Worm (Caenorhabditis elegans) whole organism, L2 larva: Measurements from ENCODE around the gene T04G9.7.

Experiments
- C34F6.9 ChIP-seq: fragments of 150-350 bp; optimal IDR thresholded peaks from 2 replicates; lab custom pipeline; 2014; ENCODE audit warnings: missing biosample characterization, missing genetic modification characterization
- F13H6.1 ChIP-seq: sonication (generic microtip); optimal IDR thresholded peaks from 2 replicates; lab custom pipeline; 2016; ENCODE audit warnings: missing genetic modification characterization, missing compliant biosample characterization
- R02D3.7 ChIP-seq: fragments of 150-350 bp; optimal IDR thresholded peaks from 2 replicates; lab custom pipeline; 2014; ENCODE audit warnings: missing biosample characterization, missing genetic modification characterization
- Y55F3AM.14 ChIP-seq: fragments of 200-800 bp; sonication (Bioruptor generic); optimal IDR thresholded peaks from 2 replicates; lab custom pipeline; 2018; ENCODE audit warnings: mild to moderate bottlenecking, missing genetic modification characterization, missing compliant biosample characterization
- alr-1 ChIP-seq: fragments of 150-350 bp; optimal IDR thresholded peaks from 2 replicates; lab custom pipeline; 2014; ENCODE audit warnings: missing biosample characterization, missing genetic modification characterization
- ama-1 ChIP-seq: fragments of 150-350 bp; optimal IDR thresholded peaks from 2 replicates; lab custom pipeline; 2018; ENCODE audit warnings: inconsistent platforms
- ceh-82 ChIP-seq: fragments of 150-350 bp; optimal IDR thresholded peaks from 2 replicates; lab custom pipeline; 2014; ENCODE audit warnings: missing biosample characterization, missing genetic modification characterization
- crh-2 ChIP-seq: sonication (generic microtip); optimal IDR thresholded peaks from 2 replicates; lab custom pipeline; 2017; ENCODE audit warnings: missing biosample characterization, missing genetic modification characterization
- egl-27 ChIP-seq: sonication (generic microtip); optimal IDR thresholded peaks from 3 replicates; lab custom pipeline; 2017; ENCODE audit warnings: missing biosample characterization, missing genetic modification reagents, missing genetic modification characterization
- elt-1 ChIP-seq: fragments of 150-350 bp; optimal IDR thresholded peaks from 2 replicates; lab custom pipeline; 2014; ENCODE audit warnings: missing biosample characterization, missing genetic modification characterization
- elt-3 ChIP-seq: sonication (generic microtip); optimal IDR thresholded peaks from 2 replicates; lab custom pipeline; 2017; ENCODE audit warnings: missing biosample characterization, missing genetic modification characterization
- fos-1 ChIP-seq: fragments of 150-350 bp; optimal IDR thresholded peaks from 2 replicates; lab custom pipeline; 2014; ENCODE audit warnings: missing biosample characterization, missing genetic modification characterization
- gmeb-1 ChIP-seq: fragments of 150-350 bp; optimal IDR thresholded peaks from 2 replicates; lab custom pipeline; 2014; ENCODE audit warnings: missing biosample characterization, missing genetic modification characterization
- lin-11 ChIP-seq: fragments of 150-350 bp; sonication (generic microtip); optimal IDR thresholded peaks from 2 replicates; lab custom pipeline; 2014; ENCODE audit warnings: missing biosample characterization, missing genetic modification characterization, inconsistent platforms, mixed read lengths
- lin-39 ChIP-seq: fragments of 150-350 bp; optimal IDR thresholded peaks from 2 replicates; lab custom pipeline; 2014; ENCODE audit warnings: missing biosample characterization, missing genetic modification reagents, missing genetic modification characterization
- lsy-2 ChIP-seq, 2 experiments: fragments of 150-350 bp in 1 of 2; sonication (generic microtip) in 1 of 2; optimal IDR thresholded peaks; 2 replicates each; lab custom pipeline; 2014 to 2017; ENCODE audit warnings: missing biosample characterization in 2 of 2, missing genetic modification characterization in 2 of 2
- mab-5 ChIP-seq: fragments of 150-350 bp; optimal IDR thresholded peaks from 2 replicates; lab custom pipeline; 2014; ENCODE audit warnings: missing biosample characterization, missing genetic modification characterization
- mbf-1 ChIP-seq: sonication (generic microtip); optimal IDR thresholded peaks from 2 replicates; lab custom pipeline; 2017; ENCODE audit warnings: missing biosample characterization, missing genetic modification characterization
- mdl-1 ChIP-seq, 2 experiments: fragments of 150-350 bp in 1 of 2; sonication (generic microtip) in 1 of 2; optimal IDR thresholded peaks; 2 replicates each; lab custom pipeline; 2017; ENCODE audit warnings: missing biosample characterization in 2 of 2, missing genetic modification characterization in 2 of 2
- nhr-10 ChIP-seq: sonication (generic microtip); optimal IDR thresholded peaks from 2 replicates; lab custom pipeline; 2017; ENCODE audit warnings: missing biosample characterization, missing genetic modification characterization
- nhr-11 ChIP-seq: fragments of 150-350 bp; optimal IDR thresholded peaks from 2 replicates; lab custom pipeline; 2014; ENCODE audit warnings: missing biosample characterization, missing genetic modification characterization
- nhr-12 ChIP-seq: fragments of 150-350 bp; optimal IDR thresholded peaks from 2 replicates; lab custom pipeline; 2014; ENCODE audit warnings: missing biosample characterization, missing genetic modification characterization
- nhr-129 ChIP-seq: fragments of 150-350 bp; optimal IDR thresholded peaks from 2 replicates; lab custom pipeline; 2014; ENCODE audit warnings: missing biosample characterization, missing genetic modification characterization
- nhr-21 ChIP-seq: fragments of 150-350 bp; optimal IDR thresholded peaks from 2 replicates; lab custom pipeline; 2014; ENCODE audit warnings: missing biosample characterization, missing genetic modification characterization
- nhr-237 ChIP-seq: fragments of 150-350 bp; optimal IDR thresholded peaks from 2 replicates; lab custom pipeline; 2014; ENCODE audit warnings: missing biosample characterization, missing genetic modification characterization
- nhr-77 ChIP-seq: fragments of 150-350 bp; optimal IDR thresholded peaks from 2 replicates; lab custom pipeline; 2014; ENCODE audit warnings: missing biosample characterization, missing genetic modification characterization
- peb-1 ChIP-seq: fragments of 150-350 bp; optimal IDR thresholded peaks from 2 replicates; lab custom pipeline; 2014; ENCODE audit warnings: missing biosample characterization, missing genetic modification characterization
- sma-3 ChIP-seq: sonication (generic microtip); optimal IDR thresholded peaks from 2 replicates; lab custom pipeline; 2016; ENCODE audit warnings: missing genetic modification reagents, missing genetic modification characterization, missing compliant biosample characterization
- sma-9 ChIP-seq, 2 experiments: fragments of 150-350 bp in 1 of 2; sonication (generic microtip) in 1 of 2; optimal IDR thresholded peaks; 2 replicates each; lab custom pipeline; 2014 to 2016; ENCODE audit warnings: missing genetic modification characterization in 2 of 2, mild to moderate bottlenecking in 1 of 2, missing biosample characterization in 1 of 2, missing compliant biosample characterization in 1 of 2, missing genetic modification reagents in 1 of 2, moderate library complexity in 1 of 2
- snpc-4 ChIP-seq: fragments of 150-350 bp; optimal IDR thresholded peaks from 2 replicates; lab custom pipeline; 2014; ENCODE audit warnings: missing biosample characterization, missing genetic modification characterization
- unc-55 ChIP-seq: fragments of 150-350 bp; sonication (generic microtip); optimal IDR thresholded peaks from 3 replicates; lab custom pipeline; 2014; ENCODE audit warnings: missing biosample characterization, missing genetic modification reagents, missing genetic modification characterization
- zag-1 ChIP-seq: fragments of 150-350 bp; optimal IDR thresholded peaks from 2 replicates; lab custom pipeline; 2014; ENCODE audit warnings: missing biosample characterization, missing genetic modification characterization
- ztf-11 ChIP-seq: sonication (generic microtip); optimal IDR thresholded peaks from 2 replicates; lab custom pipeline; 2017; ENCODE audit warnings: missing biosample characterization, missing genetic modification characterization

The T04G9.7 gene

ce11 chrX:727737-728136 is 42.9 kb upstream of the T04G9.7 start (continued):
- TF ChIP-seq fos-1 (tag; lab: Kevin White, UChicago) (peak; percentile 99), ama-1 (lab: Kevin White, UChicago) (no peak), lin-11 (tag; lab: Kevin White, UChicago) (peak; percentile 22), egl-27 (tag; lab: Kevin White, UChicago) (peak; percentile 27), nhr-237 (no peak), alr-1 (tag; lab: Kevin White, UChicago) (no peak), nhr-21 (tag; lab: Kevin White, UChicago) (peak; percentile 47), mbf-1 (tag; lab: Kevin White, UChicago) (no peak), elt-1 (no peak), lin-39 (tag; lab: Kevin White, UChicago) (no peak), nhr-11 (tag; lab: Kevin White, UChicago) (no peak)
- TF ChIP-seq, all 48 proteins: peak for 21

ce11 chrX:729062-729461 is 41.6 kb upstream of the T04G9.7 start:
- no peak for TF ChIP-seq gmeb-1 (tag; lab: Kevin White, UChicago)
- peak; percentile 47 for TF ChIP-seq fos-1 (tag; lab: Kevin White, UChicago)
- peak; percentile 1 for TF ChIP-seq sma-3 (GFP tag; lab: Kevin White, UChicago)

ce11 chrX:735572-735971 is 35.1 kb upstream of the T04G9.7 start, which contains the start of gene npr-19:
npr-19 (minus strand) TSS chrX:735672.
- TF ChIP-seq sma-3 (GFP tag; lab: Kevin White, UChicago) (no peak), Y55F3AM.14 (GFP tag; lab: Kevin White, UChicago) (no peak), zag-1 (no peak)

- no peak for TF ChIP-seq ztf-11
- no peak for TF ChIP-seq peb-1 (tag; lab: Kevin White, UChicago)
- TF ChIP-seq F13H6.1 (tag; lab: Kevin White, UChicago) = no peak
- no peak for TF ChIP-seq lin-11 (tag; lab: Kevin White, UChicago)
- TF ChIP-seq lsy-2 (tag; optimal IDR thresholded peaks at IDR 0.05; lab: Kevin White, UChicago) = no peak
- TF ChIP-seq crh-2 (tag; lab: Kevin White, UChicago) = no peak
- no peak for TF ChIP-seq nhr-129
- no peak for TF ChIP-seq nhr-237
- TF ChIP-seq gmeb-1 (tag; lab: Kevin White, UChicago) = no peak
- TF ChIP-seq sma-3 (GFP tag; lab: Kevin White, UChicago) = no peak
- no peak for TF ChIP-seq mab-5
- TF ChIP-seq nhr-12 (tag; lab: Kevin White, UChicago) = no peak
- no peak for TF ChIP-seq nhr-21 (tag; lab: Kevin White, UChicago)
- no peak for TF ChIP-seq elt-3
- TF ChIP-seq nhr-10 (tag; lab: Kevin White, UChicago) = no peak
- no peak for TF ChIP-seq snpc-4 (tag; lab: Kevin White, UChicago)
- TF ChIP-seq R02D3.7 (tag; lab: Kevin White, UChicago) = no peak
- no peak for TF ChIP-seq ceh-82 (tag; lab: Kevin White, UChicago)
Observed at ce11 chrX:736989-737388, 33.6 kb upstream of the T04G9.7 start.

ce11 chrX:748319-748718 is 22.3 kb upstream of the T04G9.7 start:
- no peak for TF ChIP-seq zag-1
- no peak for TF ChIP-seq crh-2 (tag; lab: Kevin White, UChicago)
- TF ChIP-seq nhr-129 = no peak
- no peak for TF ChIP-seq ama-1 (lab: Kevin White, UChicago)
- TF ChIP-seq fos-1 (tag; lab: Kevin White, UChicago) = no peak
- no peak for TF ChIP-seq sma-3 (GFP tag; lab: Kevin White, UChicago)
- no peak for TF ChIP-seq alr-1 (tag; lab: Kevin White, UChicago)
- TF ChIP-seq sma-9 (GFP tag; optimal IDR thresholded peaks at IDR 0.05; lab: Kevin White, UChicago) = no peak
- TF ChIP-seq sma-9 (tag; optimal IDR thresholded peaks at IDR 0.05; lab: Kevin White, UChicago) = no peak
- TF ChIP-seq peb-1 (tag; lab: Kevin White, UChicago) = no peak

ce11 chrX:759634-760033 is 11.0 kb upstream of the T04G9.7 start, which contains the start of gene aex-3:
aex-3 (minus strand) TSS chrX:759734.
- TF ChIP-seq lin-11 (tag; lab: Kevin White, UChicago) = no peak
- no peak for TF ChIP-seq elt-3

ce11 chrX:760579-760978 is 10.1 kb upstream of the T04G9.7 start:
- TF ChIP-seq unc-55 (peak; percentile 76), R02D3.7 (tag; lab: Kevin White, UChicago) (no peak), lsy-2 (tag; optimal IDR thresholded peaks at IDR 0.05; lab: Kevin White, UChicago) (peak in 1 of 2 experiments; percentile 34), zag-1 (peak; percentile 54), C34F6.9 (peak; percentile 44), F13H6.1 (tag; lab: Kevin White, UChicago) (no peak), crh-2 (tag; lab: Kevin White, UChicago) (peak; percentile 61), alr-1 (tag; lab: Kevin White, UChicago) (no peak), nhr-129 (peak; percentile 57), Y55F3AM.14 (GFP tag; lab: Kevin White, UChicago) (peak; percentile 24), sma-9 (GFP tag; optimal IDR thresholded peaks at IDR 0.05; lab: Kevin White, UChicago) (no peak), sma-9 (tag; optimal IDR thresholded peaks at IDR 0.05; lab: Kevin White, UChicago) (no peak), nhr-77 (tag; lab: Kevin White, UChicago) (no peak), mdl-1 (tag; optimal IDR thresholded peaks at IDR 0.05; lab: Kevin White, UChicago) (peak in 1 of 2 experiments; percentile 30)
